Worm (Caenorhabditis elegans) whole organism, young adult: ENCODE measurements around the gene rec-8.

Experiments used
- B0336.3 ChIP-seq: fragments of 200-800 bp; sonication (Bioruptor generic); IDR thresholded peaks from 2 replicates; pipeline ENCODE4 v1.3.6; 2022; ENCODE audit warnings: missing genetic modification characterization, missing compliant biosample characterization
- F10E7.11 ChIP-seq: sonication (generic microtip); optimal IDR thresholded peaks from 2 replicates; lab custom pipeline; 2017; ENCODE audit warnings: mild to moderate bottlenecking, missing genetic modification characterization, moderate library complexity, missing compliant biosample characterization
- F22D6.2 ChIP-seq: sonication (generic microtip); optimal IDR thresholded peaks from 2 replicates; lab custom pipeline; 2016; ENCODE audit warnings: mild to moderate bottlenecking, missing genetic modification characterization, missing compliant biosample characterization
- F23B12.7 ChIP-seq: sonication (generic microtip); optimal IDR thresholded peaks from 2 replicates; lab custom pipeline; 2017; ENCODE audit warnings: missing genetic modification characterization, mild to moderate bottlenecking, missing compliant biosample characterization, antibody characterized with exemption, moderate library complexity; ENCODE audit not compliant: insufficient read depth
- F33H1.4 ChIP-seq: fragments of 200-800 bp; sonication (Bioruptor generic); IDR thresholded peaks from 2 replicates; pipeline ENCODE4 v1.3.6; 2022; ENCODE audit warnings: missing genetic modification reagents, missing genetic modification characterization, missing compliant biosample characterization
- F39B2.1 ChIP-seq: fragments of 200-800 bp; sonication (Bioruptor generic); IDR thresholded peaks from 2 replicates; pipeline ENCODE4 v1.3.6; 2022; ENCODE audit warnings: missing genetic modification reagents, missing genetic modification characterization, missing compliant biosample characterization
- F49E8.2 ChIP-seq: sonication (generic microtip); optimal IDR thresholded peaks from 3 replicates; lab custom pipeline; 2017; ENCODE audit warnings: missing genetic modification characterization, mild to moderate bottlenecking, missing compliant biosample characterization, antibody characterized with exemption, moderate library complexity; ENCODE audit not compliant: insufficient read depth
- F52B5.7 ChIP-seq: sonication (generic microtip); optimal IDR thresholded peaks from 2 replicates; lab custom pipeline; 2016; ENCODE audit warnings: mild to moderate bottlenecking, missing genetic modification characterization, missing compliant biosample characterization
- F57C9.4 ChIP-seq: sonication (generic microtip); optimal IDR thresholded peaks from 2 replicates; lab custom pipeline; 2017; ENCODE audit warnings: mild to moderate bottlenecking, missing genetic modification characterization, missing compliant biosample characterization
- K11D2.4 ChIP-seq: fragments of 200-800 bp; sonication (Bioruptor generic); IDR thresholded peaks from 2 replicates; pipeline ENCODE4 v1.3.6; 2022; ENCODE audit warnings: missing genetic modification reagents, missing genetic modification characterization, missing compliant biosample characterization
- K12H6.12 ChIP-seq: fragments of 200-800 bp; sonication (Bioruptor generic); optimal IDR thresholded peaks from 2 replicates; lab custom pipeline; 2018; ENCODE audit warnings: mild to moderate bottlenecking, missing genetic modification characterization, missing compliant biosample characterization
- T07F8.4 ChIP-seq: sonication (generic microtip); optimal IDR thresholded peaks from 2 replicates; lab custom pipeline; 2016; ENCODE audit warnings: mild to moderate bottlenecking, missing genetic modification characterization, moderate library complexity, missing compliant biosample characterization
- Y56A3A.18 ChIP-seq: fragments of 200-800 bp; sonication (Bioruptor generic); IDR thresholded peaks from 2 replicates; pipeline ENCODE4 v1.3.6; 2022; ENCODE audit warnings: missing genetic modification reagents, missing genetic modification characterization, missing compliant biosample characterization
- atf-7 ChIP-seq: sonication (generic microtip); optimal IDR thresholded peaks from 2 replicates; lab custom pipeline; 2017; ENCODE audit warnings: mild to moderate bottlenecking, missing genetic modification characterization, missing compliant biosample characterization
- athp-1 ChIP-seq: sonication (generic microtip); optimal IDR thresholded peaks from 2 replicates; lab custom pipeline; 2017; ENCODE audit warnings: mild to moderate bottlenecking, missing genetic modification characterization, missing compliant biosample characterization
- attf-5 ChIP-seq: fragments of 200-800 bp; sonication (Bioruptor generic); optimal IDR thresholded peaks from 2 replicates; lab custom pipeline; 2018; ENCODE audit warnings: mild to moderate bottlenecking, missing genetic modification characterization, missing compliant biosample characterization
- attf-6 ChIP-seq: fragments of 200-800 bp; sonication (Bioruptor generic); IDR thresholded peaks from 2 replicates; pipeline ENCODE4 v1.3.6; 2022; ENCODE audit warnings: missing genetic modification reagents, missing genetic modification characterization, missing compliant biosample characterization
- bed-1 ChIP-seq: fragments of 200-800 bp; sonication (Bioruptor generic); IDR thresholded peaks from 2 replicates; pipeline ENCODE4 v1.3.6; 2022; ENCODE audit warnings: missing genetic modification reagents, missing genetic modification characterization, missing compliant biosample characterization
- bed-2 ChIP-seq: fragments of 200-800 bp; sonication (Bioruptor generic); IDR thresholded peaks from 2 replicates; pipeline ENCODE4 v1.3.6; 2022; ENCODE audit warnings: missing genetic modification reagents, missing genetic modification characterization, missing compliant biosample characterization
- cebp-2 ChIP-seq: fragments of 200-800 bp; sonication (Bioruptor generic); IDR thresholded peaks from 2 replicates; pipeline ENCODE4 v1.3.6; 2022; ENCODE audit warnings: missing genetic modification characterization, missing compliant biosample characterization
- ceh-27 ChIP-seq: fragments of 200-800 bp; sonication (Bioruptor generic); optimal IDR thresholded peaks from 2 replicates; lab custom pipeline; 2018; ENCODE audit warnings: mild to moderate bottlenecking, missing genetic modification characterization, moderate library complexity, missing compliant biosample characterization
- ceh-40 ChIP-seq: fragments of 200-800 bp; sonication (Bioruptor generic); IDR thresholded peaks from 2 replicates; pipeline ENCODE4 v1.3.6; 2022; ENCODE audit warnings: missing genetic modification characterization, missing compliant biosample characterization
- die-1 ChIP-seq: sonication (generic microtip); optimal IDR thresholded peaks from 2 replicates; lab custom pipeline; 2016; ENCODE audit warnings: missing genotype, mild to moderate bottlenecking, missing genetic modification characterization, missing compliant biosample characterization
- dox-1 ChIP-seq: fragments of 200-800 bp; sonication (Bioruptor generic); IDR thresholded peaks from 2 replicates; pipeline ENCODE4 v1.3.6; 2022; ENCODE audit warnings: missing genetic modification reagents, missing genetic modification characterization, missing compliant biosample characterization
- efl-1 ChIP-seq: fragments of 150-350 bp; optimal IDR thresholded peaks from 2 replicates; lab custom pipeline; 2014; ENCODE audit warnings: missing biosample characterization, missing genetic modification reagents, missing genetic modification characterization
- ekl-4 ChIP-seq: fragments of 200-800 bp; sonication (Bioruptor generic); IDR thresholded peaks from 2 replicates; pipeline ENCODE4 v1.3.6; 2022; ENCODE audit warnings: missing genetic modification reagents, missing genetic modification characterization, missing compliant biosample characterization
- gei-17 ChIP-seq: fragments of 200-800 bp; sonication (Bioruptor generic); optimal IDR thresholded peaks from 2 replicates; lab custom pipeline; 2018; ENCODE audit warnings: mild to moderate bottlenecking, missing genetic modification characterization, missing compliant biosample characterization
- lag-1 ChIP-seq: fragments of 200-800 bp; sonication (Bioruptor generic); IDR thresholded peaks from 2 replicates; pipeline ENCODE4 v1.3.6; 2022; ENCODE audit warnings: missing genetic modification reagents, missing genetic modification characterization, missing compliant biosample characterization
- lin-40 ChIP-seq: sonication (generic microtip); optimal IDR thresholded peaks from 2 replicates; lab custom pipeline; 2016; ENCODE audit warnings: missing genetic modification characterization, mild to moderate bottlenecking, missing compliant biosample characterization, missing genotype, missing genetic modification reagents
- lin-54 ChIP-seq: fragments of 200-800 bp; sonication (Bioruptor generic); optimal IDR thresholded peaks from 2 replicates; lab custom pipeline; 2018; ENCODE audit warnings: mild to moderate bottlenecking, missing genetic modification characterization, missing compliant biosample characterization
- madf-10 ChIP-seq: sonication (generic microtip); optimal IDR thresholded peaks from 2 replicates; lab custom pipeline; 2016; ENCODE audit warnings: mild to moderate bottlenecking, missing genetic modification characterization, missing compliant biosample characterization
- madf-3 ChIP-seq: fragments of 200-800 bp; sonication (Bioruptor generic); IDR thresholded peaks from 2 replicates; pipeline ENCODE4 v1.3.6; 2022; ENCODE audit warnings: missing genetic modification reagents, missing genetic modification characterization, missing compliant biosample characterization
- madf-6 ChIP-seq: fragments of 200-800 bp; sonication (Bioruptor generic); IDR thresholded peaks from 2 replicates; pipeline ENCODE4 v1.3.6; 2022; ENCODE audit warnings: missing genetic modification reagents, missing genetic modification characterization, missing compliant biosample characterization
- mes-4 ChIP-seq: sonication (generic microtip); optimal IDR thresholded peaks from 2 replicates; lab custom pipeline; 2016; ENCODE audit warnings: missing genotype, missing genetic modification characterization, missing compliant biosample characterization
- mxl-1 ChIP-seq: sonication (generic microtip); optimal IDR thresholded peaks from 2 replicates; lab custom pipeline; 2016; ENCODE audit warnings: missing genetic modification characterization, missing compliant biosample characterization
- nfya-2 ChIP-seq: fragments of 200-800 bp; sonication (Bioruptor generic); IDR thresholded peaks from 2 replicates; pipeline ENCODE4 v1.3.6; 2022; ENCODE audit warnings: missing genetic modification reagents, missing genetic modification characterization, missing compliant biosample characterization
- nfyb-1 ChIP-seq: fragments of 200-800 bp; sonication (Bioruptor generic); IDR thresholded peaks from 2 replicates; pipeline ENCODE4 v1.3.6; 2022; ENCODE audit warnings: missing genetic modification reagents, missing genetic modification characterization, missing compliant biosample characterization
- nhr-179 ChIP-seq: sonication (generic microtip); optimal IDR thresholded peaks from 2 replicates; lab custom pipeline; 2016; ENCODE audit warnings: mild to moderate bottlenecking, missing genetic modification characterization, missing compliant biosample characterization
- nhr-27 ChIP-seq: fragments of 200-800 bp; sonication (Bioruptor generic); optimal IDR thresholded peaks from 2 replicates; lab custom pipeline; 2018; ENCODE audit warnings: mild to moderate bottlenecking, missing genetic modification characterization, moderate library complexity, missing compliant biosample characterization
- pbrm-1 ChIP-seq: fragments of 200-800 bp; sonication (Bioruptor generic); IDR thresholded peaks from 2 replicates; pipeline ENCODE4 v1.3.6; 2022; ENCODE audit warnings: missing genetic modification reagents, missing genetic modification characterization, missing compliant biosample characterization
- pha-4 ChIP-seq: fragments of 150-350 bp; sonication (generic microtip); optimal IDR thresholded peaks from 2 replicates; lab custom pipeline; 2014; ENCODE audit warnings: missing biosample characterization, missing genetic modification reagents, missing genetic modification characterization
- rcor-1 ChIP-seq: fragments of 200-800 bp; sonication (Bioruptor generic); IDR thresholded peaks from 2 replicates; pipeline ENCODE4 v1.3.6; 2022; ENCODE audit warnings: missing genetic modification reagents, missing genetic modification characterization, missing compliant biosample characterization
- snpc-4 ChIP-seq, 5 experiments: fragments of 150-350 bp in 1 of 5; sonication (generic microtip) in 4 of 5; optimal IDR thresholded peaks; 2 replicates each; lab custom pipeline; 2014 to 2018; ENCODE audit warnings: missing genetic modification characterization in 5 of 5, missing biosample characterization in 3 of 5, antibody characterized with exemption in 2 of 5, mild to moderate bottlenecking in 2 of 5, missing compliant biosample characterization in 2 of 5, missing genotype in 2 of 5, moderate library complexity in 2 of 5, missing genetic modification reagents in 1 of 5
- somi-1 ChIP-seq: fragments of 200-800 bp; sonication (Bioruptor generic); optimal IDR thresholded peaks from 2 replicates; lab custom pipeline; 2018; ENCODE audit warnings: mild to moderate bottlenecking, missing genetic modification characterization, missing compliant biosample characterization
- tbx-9 ChIP-seq: sonication (generic microtip); optimal IDR thresholded peaks from 2 replicates; lab custom pipeline; 2016; ENCODE audit warnings: borderline replicate concordance, missing genetic modification characterization, inconsistent platforms, missing compliant biosample characterization
- unc-130 ChIP-seq: sonication (generic microtip); optimal IDR thresholded peaks from 2 replicates; lab custom pipeline; 2016; ENCODE audit warnings: missing genetic modification reagents, missing genetic modification characterization, missing compliant biosample characterization
- zfh-2 ChIP-seq: fragments of 200-800 bp; sonication (Bioruptor generic); conservative IDR thresholded peaks from 2 replicates; pipeline ENCODE4 v1.3.6; 2022; ENCODE audit warnings: missing genetic modification reagents, missing genetic modification characterization, missing compliant biosample characterization
- ztf-18 ChIP-seq: sonication (generic microtip); optimal IDR thresholded peaks from 2 replicates; lab custom pipeline; 2016; ENCODE audit warnings: missing genotype, mild to moderate bottlenecking, missing genetic modification characterization, missing compliant biosample characterization
- ztf-3 ChIP-seq: fragments of 200-800 bp; sonication (Bioruptor generic); optimal IDR thresholded peaks from 2 replicates; lab custom pipeline; 2018; ENCODE audit warnings: mild to moderate bottlenecking, missing genetic modification characterization, missing compliant biosample characterization

rec-8 gene

ce11 chrIV:13318773-13319172, 34.2 kb downstream of the rec-8 start (continued):
- TF ChIP-seq atf-7 (peak; percentile 60), ceh-27 (GFP tag; lab: Kevin White, UChicago) (no peak), bed-2 (GFP tag; lab: Robert Waterston, UW) (no peak), nhr-27 (tag; lab: Kevin White, UChicago) (no peak), F52B5.7 (tag; lab: Kevin White, UChicago) (peak; percentile 34), athp-1 (tag; lab: Kevin White, UChicago) (peak; percentile 61), F49E8.2 (tag; lab: Kevin White, UChicago) (no peak), F57C9.4 (no peak), lin-54 (GFP tag; lab: Kevin White, UChicago) (peak; percentile 31), F33H1.4 (0 out of 2 replicates have a peak, but pooled peaks have one; percentile 14), pha-4 (tag; lab: Kevin White, UChicago) (no peak), somi-1 (GFP tag; lab: Kevin White, UChicago) (no peak), mes-4 (tag; lab: Kevin White, UChicago) (no peak), rcor-1 (GFP tag; lab: Robert Waterston, UW) (no peak), nfya-2 (no peak), madf-3 (GFP tag; lab: Robert Waterston, UW) (no peak), snpc-4 (GFP tag; optimal IDR thresholded peaks at IDR 0.05; lab: Kevin White, UChicago) (no peak), snpc-4 (tag; optimal IDR thresholded peaks at IDR 0.05; lab: Kevin White, UChicago) (peak in 2 of 4 experiments; percentile 5 to 53), F10E7.11 (tag; lab: Kevin White, UChicago) (no peak), mxl-1 (tag; lab: Kevin White, UChicago) (no peak), ztf-18 (tag; lab: Kevin White, UChicago) (no peak), lin-40 (tag; lab: Kevin White, UChicago) (peak; percentile 71), efl-1 (no peak), attf-6 (no peak), nfyb-1 (GFP tag; lab: Robert Waterston, UW) (peak; percentile 82), die-1 (peak; percentile 48), nhr-179 (tag; lab: Kevin White, UChicago) (no peak), bed-1 (GFP tag; lab: Robert Waterston, UW) (no peak), F39B2.1 (GFP tag; lab: Robert Waterston, UW) (no peak), attf-5 (peak; percentile 25), ztf-3 (peak; percentile 30), F22D6.2 (no peak), tbx-9 (peak; percentile 74), lag-1 (GFP tag; lab: Robert Waterston, UW) (no peak), madf-6 (peak; percentile 52), dox-1 (GFP tag; lab: Robert Waterston, UW) (no peak), gei-17 (GFP tag; lab: Kevin White, UChicago) (no peak), B0336.3 (GFP tag; lab: Robert Waterston, UW) (peak; percentile 80), Y56A3A.18 (GFP tag; lab: Robert Waterston, UW) (0 out of 2 replicates have a peak, but pooled peaks have one; percentile 56), pbrm-1 (GFP tag; lab: Robert Waterston, UW) (peak; percentile 70), F23B12.7 (tag; lab: Kevin White, UChicago) (peak; percentile 80), T07F8.4 (tag; lab: Kevin White, UChicago) (no peak), zfh-2 (no peak), ekl-4 (GFP tag; lab: Robert Waterston, UW) (peak; percentile 34; the same call in 1 of the 2 replicates), cebp-2 (GFP tag; lab: Robert Waterston, UW) (peak; percentile 90; the same call in 1 of the 2 replicates), unc-130 (no peak), K12H6.12 (no peak), K11D2.4 (GFP tag; lab: Robert Waterston, UW) (peak; percentile 56; the same call in 1 of the 2 replicates), madf-10 (tag; lab: Kevin White, UChicago) (peak; percentile 63), ceh-40 (GFP tag; lab: Robert Waterston, UW) (no peak)
